Fruit fly (Drosophila melanogaster) whole organism, prepupa: ENCODE measurements around the gene eIF4EHP.

Experiments used
- Blimp-1 ChIP-seq: fragments of 200-800 bp; sonication (Bioruptor generic); optimal IDR thresholded peaks from 3 replicates; lab custom pipeline; 2017; ENCODE audit warnings: missing biosample characterization, missing genetic modification characterization, mild to moderate bottlenecking, moderate library complexity, missing genetic modification reagents
- CG10631 ChIP-seq: fragments of 200-800 bp; sonication (Bioruptor generic); optimal IDR thresholded peaks from 2 replicates; lab custom pipeline; 2016; ENCODE audit warnings: missing biosample characterization, missing genetic modification characterization
- CG10669 ChIP-seq: fragments of 200-800 bp; sonication (Bioruptor generic); optimal IDR thresholded peaks from 3 replicates; lab custom pipeline; 2018; ENCODE audit warnings: missing biosample characterization, mild to moderate bottlenecking, missing genetic modification characterization, moderate library complexity
- CG11294 ChIP-seq: fragments of 200-800 bp; sonication (Bioruptor generic); IDR thresholded peaks from 2 replicates; pipeline ENCODE4 v1.3.6; 2022; ENCODE audit warnings: missing biosample characterization, missing genetic modification characterization
- CG11762 ChIP-seq: fragments of 200-800 bp; sonication (Bioruptor generic); optimal IDR thresholded peaks from 3 replicates; lab custom pipeline; 2016; ENCODE audit warnings: missing biosample characterization, missing genetic modification characterization; ENCODE audit not compliant: insufficient read depth
- CG11902 ChIP-seq: fragments of 200-800 bp; sonication (Bioruptor generic); optimal IDR thresholded peaks from 3 replicates; lab custom pipeline; 2016; ENCODE audit warnings: missing biosample characterization, missing genetic modification characterization
- CG15336 ChIP-seq: fragments of 200-800 bp; sonication (Bioruptor generic); IDR thresholded peaks from 2 replicates; pipeline ENCODE4 v1.3.6; 2022; ENCODE audit warnings: missing biosample characterization, missing genetic modification characterization
- CG1621 ChIP-seq: fragments of 200-800 bp; sonication (Bioruptor generic); optimal IDR thresholded peaks from 3 replicates; lab custom pipeline; 2018; ENCODE audit warnings: missing biosample characterization, mild to moderate bottlenecking, missing genetic modification characterization
- CG16779 ChIP-seq: fragments of 200-800 bp; sonication (Bioruptor generic); optimal IDR thresholded peaks from 3 replicates; lab custom pipeline; 2017; ENCODE audit warnings: missing biosample characterization, mild to moderate bottlenecking, missing genetic modification characterization
- CG3032 ChIP-seq: fragments of 200-800 bp; optimal IDR thresholded peaks from 2 replicates; lab custom pipeline; 2019; ENCODE audit warnings: missing biosample characterization, mild to moderate bottlenecking, missing genetic modification characterization, moderate library complexity
- CG31627 ChIP-seq: fragments of 200-800 bp; sonication (Bioruptor generic); optimal IDR thresholded peaks from 3 replicates; lab custom pipeline; 2016; ENCODE audit warnings: missing biosample characterization, missing genetic modification characterization
- CG34406 ChIP-seq: fragments of 200-800 bp; sonication (Bioruptor generic); optimal IDR thresholded peaks from 3 replicates; lab custom pipeline; 2016; ENCODE audit warnings: missing biosample characterization, missing genetic modification characterization
- CG3919 ChIP-seq: fragments of 200-800 bp; sonication (Bioruptor generic); optimal IDR thresholded peaks from 3 replicates; lab custom pipeline; 2016; ENCODE audit warnings: missing biosample characterization, missing genetic modification characterization
- CG4318 ChIP-seq: fragments of 200-800 bp; sonication (Bioruptor generic); optimal IDR thresholded peaks from 3 replicates; lab custom pipeline; 2017; ENCODE audit warnings: missing biosample characterization, mild to moderate bottlenecking, missing genetic modification characterization
- CG6163 ChIP-seq: fragments of 200-800 bp; sonication (Bioruptor generic); IDR thresholded peaks from 3 replicates; pipeline ENCODE4 v1.3.6; 2022; ENCODE audit warnings: missing biosample characterization, missing genetic modification characterization
- CG6276 ChIP-seq: fragments of 200-800 bp; sonication (Bioruptor generic); optimal IDR thresholded peaks from 2 replicates; lab custom pipeline; 2017; ENCODE audit warnings: missing biosample characterization, mild to moderate bottlenecking, missing genetic modification characterization
- CG6808 ChIP-seq: fragments of 200-800 bp; sonication (Bioruptor generic); optimal IDR thresholded peaks from 3 replicates; lab custom pipeline; 2017; ENCODE audit warnings: missing biosample characterization, missing genetic modification characterization, mild to moderate bottlenecking, moderate library complexity, missing genetic modification reagents
- CG6854 ChIP-seq: fragments of 200-800 bp; sonication (Bioruptor generic); optimal IDR thresholded peaks from 2 replicates; lab custom pipeline; 2017; ENCODE audit warnings: missing biosample characterization, mild to moderate bottlenecking, missing genetic modification characterization
- CG7368 ChIP-seq: fragments of 200-800 bp; sonication (Bioruptor generic); optimal IDR thresholded peaks from 3 replicates; lab custom pipeline; 2016; ENCODE audit warnings: missing biosample characterization, missing genetic modification characterization
- CG8119 ChIP-seq: fragments of 200-800 bp; sonication (Bioruptor generic); IDR thresholded peaks from 3 replicates; pipeline ENCODE4 v1.3.6; 2022; ENCODE audit warnings: missing biosample characterization, missing genetic modification characterization
- CG8319 ChIP-seq: fragments of 200-800 bp; sonication (Bioruptor generic); optimal IDR thresholded peaks from 3 replicates; lab custom pipeline; 2016; ENCODE audit warnings: missing biosample characterization, missing genetic modification characterization
- CG8632 ChIP-seq: fragments of 200-800 bp; sonication (Bioruptor generic); optimal IDR thresholded peaks from 3 replicates; lab custom pipeline; 2016; ENCODE audit warnings: missing biosample characterization, missing genetic modification characterization
- CG9139 ChIP-seq: fragments of 200-800 bp; sonication (Bioruptor generic); optimal IDR thresholded peaks from 3 replicates; lab custom pipeline; 2017; ENCODE audit warnings: missing biosample characterization, mild to moderate bottlenecking, missing genetic modification characterization
- Eip93F ChIP-seq: fragments of 200-800 bp; sonication (Bioruptor generic); optimal IDR thresholded peaks from 2 replicates; lab custom pipeline; 2016; ENCODE audit warnings: missing biosample characterization, mild to moderate bottlenecking, missing genetic modification characterization
- Ets21C ChIP-seq: fragments of 200-800 bp; sonication (Bioruptor generic); optimal IDR thresholded peaks from 3 replicates; lab custom pipeline; 2016; ENCODE audit warnings: missing biosample characterization, missing genetic modification characterization
- Ets96B ChIP-seq: fragments of 200-800 bp; optimal IDR thresholded peaks from 2 replicates; lab custom pipeline; 2019; ENCODE audit warnings: missing biosample characterization, mild to moderate bottlenecking, missing genetic modification characterization, moderate library complexity
- Gug ChIP-seq: fragments of 200-800 bp; sonication (Bioruptor generic); IDR thresholded peaks from 2 replicates; pipeline ENCODE4 v1.3.6; 2022; ENCODE audit warnings: missing biosample characterization, missing genetic modification characterization
- Hr39 ChIP-seq: fragments of 200-800 bp; sonication (Bioruptor generic); optimal IDR thresholded peaks from 2 replicates; lab custom pipeline; 2016; ENCODE audit warnings: missing biosample characterization, missing genetic modification characterization
- Hr4 ChIP-seq: fragments of 200-800 bp; sonication (Bioruptor generic); optimal IDR thresholded peaks from 3 replicates; lab custom pipeline; 2016; ENCODE audit warnings: missing biosample characterization, missing genetic modification characterization
- Met ChIP-seq: fragments of 200-800 bp; sonication (Bioruptor generic); optimal IDR thresholded peaks from 3 replicates; lab custom pipeline; 2016; ENCODE audit warnings: missing biosample characterization, missing genetic modification characterization
- OdsH ChIP-seq: fragments of 200-800 bp; sonication (Bioruptor generic); optimal IDR thresholded peaks from 3 replicates; lab custom pipeline; 2016; ENCODE audit warnings: missing biosample characterization, missing genetic modification characterization
- Smox ChIP-seq: fragments of 200-800 bp; sonication (Bioruptor generic); optimal IDR thresholded peaks from 3 replicates; lab custom pipeline; 2016; ENCODE audit warnings: missing biosample characterization, missing genetic modification characterization
- Sox102F ChIP-seq: fragments of 200-800 bp; sonication (Bioruptor generic); optimal IDR thresholded peaks from 2 replicates; lab custom pipeline; 2016; ENCODE audit warnings: missing biosample characterization, mild to moderate bottlenecking, missing genetic modification characterization
- Sox14 ChIP-seq: fragments of 200-800 bp; sonication (Bioruptor generic); optimal IDR thresholded peaks from 3 replicates; lab custom pipeline; 2016; ENCODE audit warnings: missing biosample characterization, missing genetic modification characterization
- dac ChIP-seq: fragments of 200-800 bp; sonication (Bioruptor generic); optimal IDR thresholded peaks from 2 replicates; lab custom pipeline; 2017; ENCODE audit warnings: missing biosample characterization, mild to moderate bottlenecking, missing genetic modification characterization
- dsx ChIP-seq: fragments of 200-800 bp; optimal IDR thresholded peaks from 3 replicates; lab custom pipeline; 2019; ENCODE audit warnings: missing biosample characterization, mild to moderate bottlenecking, missing genetic modification characterization, moderate library complexity; ENCODE audit not compliant: poor library complexity, severe bottlenecking
- esn ChIP-seq: fragments of 200-800 bp; sonication (Bioruptor generic); optimal IDR thresholded peaks from 2 replicates; lab custom pipeline; 2016; ENCODE audit warnings: missing biosample characterization, mild to moderate bottlenecking, missing genetic modification characterization, moderate library complexity
- fd85E ChIP-seq: fragments of 200-800 bp; sonication (Bioruptor generic); optimal IDR thresholded peaks from 3 replicates; lab custom pipeline; 2016; ENCODE audit warnings: missing biosample characterization, missing genetic modification characterization
- fkh ChIP-seq: fragments of 200-800 bp; sonication (Bioruptor generic); optimal IDR thresholded peaks from 3 replicates; lab custom pipeline; 2017; ENCODE audit warnings: missing biosample characterization, mild to moderate bottlenecking, missing genetic modification characterization, moderate library complexity
- lz ChIP-seq: fragments of 200-800 bp; sonication (Bioruptor generic); optimal IDR thresholded peaks from 3 replicates; lab custom pipeline; 2016; ENCODE audit warnings: missing biosample characterization, missing genetic modification characterization
- net ChIP-seq: fragments of 200-800 bp; sonication (Bioruptor generic); optimal IDR thresholded peaks from 3 replicates; lab custom pipeline; 2016; ENCODE audit warnings: missing biosample characterization, missing genetic modification characterization
- salr ChIP-seq, 2 experiments: fragments of 200-800 bp; sonication (Bioruptor generic); optimal IDR thresholded peaks; 3 replicates each; lab custom pipeline; 2016 to 2018; ENCODE audit warnings: missing biosample characterization in 2 of 2, missing genetic modification characterization in 2 of 2, mild to moderate bottlenecking in 1 of 2
- ss ChIP-seq, 2 experiments: fragments of 200-800 bp; sonication (Bioruptor generic); optimal IDR thresholded peaks; 2 replicates in 1 of 2; 3 replicates in 1 of 2; lab custom pipeline; 2017 to 2018; ENCODE audit warnings: mild to moderate bottlenecking in 2 of 2, missing biosample characterization in 2 of 2, missing genetic modification characterization in 2 of 2, moderate library complexity in 1 of 2
- svp ChIP-seq: fragments of 200-800 bp; sonication (Bioruptor generic); peaks from one replicate; lab custom pipeline; 2016; ENCODE audit warnings: missing biosample characterization, missing genetic modification characterization
- topi ChIP-seq: fragments of 200-800 bp; sonication (Bioruptor generic); optimal IDR thresholded peaks from 3 replicates; lab custom pipeline; 2016; ENCODE audit warnings: missing biosample characterization, missing genetic modification characterization

Gene eIF4EHP

DNA sequence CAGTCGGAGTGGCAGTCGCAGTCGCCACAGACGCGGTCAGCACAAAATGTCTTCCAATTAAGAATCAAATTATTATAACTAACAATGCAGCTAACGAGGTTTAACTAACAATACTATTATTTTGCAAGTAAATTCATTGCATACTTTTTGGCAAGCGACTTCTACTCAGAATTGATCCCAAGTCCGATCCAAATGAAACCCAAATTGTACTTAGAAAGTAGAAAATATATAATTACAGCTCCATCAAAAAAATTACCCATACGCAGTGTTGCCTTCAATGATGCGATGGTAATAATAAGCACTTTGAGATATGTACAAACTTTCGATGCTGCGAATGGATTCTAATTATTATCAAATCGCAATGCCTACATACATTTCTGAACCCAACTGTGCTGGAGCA lies 35.0 kb upstream of the eIF4EHP start (continued):
- TF ChIP-seq CG6808 (GFP tag; lab: Kevin White, UChicago) (peak; percentile 68), Blimp-1 (no peak), OdsH (peak; percentile 57), esn (peak; percentile 59), CG10669 (GFP tag; lab: Kevin White, UChicago) (peak; percentile 46), CG16779 (tag; lab: Kevin White, UChicago) (no peak), CG15336 (GFP tag; lab: Robert Waterston, UW) (peak; percentile 36), fd85E (no peak), Met (GFP tag; lab: Kevin White, UChicago) (peak; percentile 43), CG7368 (GFP tag; lab: Kevin White, UChicago) (peak; percentile 44), Smox (GFP tag; lab: Kevin White, UChicago) (peak; percentile 34), ss (GFP tag; optimal IDR thresholded peaks at IDR 0.05; lab: Kevin White, UChicago) (peak; percentile 36 to 52), fkh (no peak), CG34406 (GFP tag; lab: Kevin White, UChicago) (peak; percentile 10), Ets21C (no peak), dsx (GFP tag; lab: Kevin White, UChicago) (no peak), Sox14 (GFP tag; lab: Kevin White, UChicago) (peak; percentile 68), CG11762 (GFP tag; lab: Kevin White, UChicago) (peak; percentile 22), CG8119 (peak; percentile 64; the same call in 2 of the 3 replicates), CG3919 (GFP tag; lab: Kevin White, UChicago) (peak; percentile 60), Hr4 (GFP tag; lab: Kevin White, UChicago) (peak; percentile 71), Sox102F (no peak), CG3032 (tag; lab: Kevin White, UChicago) (peak; percentile 69), Ets96B (tag; lab: Kevin White, UChicago) (peak; percentile 58), CG6276 (GFP tag; lab: Kevin White, UChicago) (peak; percentile 60)

DNA sequence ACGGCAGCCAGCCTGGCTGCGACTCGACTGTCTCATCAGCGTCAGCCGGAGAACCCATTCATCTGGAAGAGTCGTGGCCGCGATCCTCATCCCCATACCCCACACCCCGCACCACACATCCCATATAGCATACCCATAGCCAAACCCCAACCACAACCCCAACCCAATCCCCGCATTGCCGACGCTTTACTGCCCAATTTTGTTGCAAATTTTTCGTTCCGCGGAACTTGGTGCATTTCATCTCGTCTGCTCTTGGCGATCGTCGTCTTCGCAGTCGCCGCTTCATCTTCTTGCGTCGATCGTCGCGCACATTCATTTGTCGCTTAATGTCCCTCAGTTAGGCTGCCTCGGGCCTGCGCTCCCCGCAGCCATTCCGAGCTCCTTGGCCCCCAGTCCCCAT lies 34.6 kb upstream of the eIF4EHP start:
- TF ChIP-seq Hr39 (GFP tag; lab: Kevin White, UChicago) (no peak), CG8632 (GFP tag; lab: Kevin White, UChicago) (no peak), CG6854 (GFP tag; lab: Kevin White, UChicago) (no peak), CG34406 (GFP tag; lab: Kevin White, UChicago) (no peak), CG7368 (GFP tag; lab: Kevin White, UChicago) (no peak), CG11902 (GFP tag; lab: Kevin White, UChicago) (no peak), dsx (GFP tag; lab: Kevin White, UChicago) (no peak), Sox102F (no peak), CG6163 (GFP tag; lab: Robert Waterston, UW) (no peak), CG9139 (GFP tag; lab: Kevin White, UChicago) (no peak), salr (GFP tag; optimal IDR thresholded peaks at IDR 0.05; lab: Kevin White, UChicago) (no peak), svp (GFP tag; lab: Kevin White, UChicago) (no peak), Met (GFP tag; lab: Kevin White, UChicago) (no peak), Smox (GFP tag; lab: Kevin White, UChicago) (no peak), lz (GFP tag; lab: Kevin White, UChicago) (no peak), CG10631 (no peak), topi (no peak), net (GFP tag; lab: Kevin White, UChicago) (no peak), OdsH (no peak), Ets21C (no peak)

DNA sequence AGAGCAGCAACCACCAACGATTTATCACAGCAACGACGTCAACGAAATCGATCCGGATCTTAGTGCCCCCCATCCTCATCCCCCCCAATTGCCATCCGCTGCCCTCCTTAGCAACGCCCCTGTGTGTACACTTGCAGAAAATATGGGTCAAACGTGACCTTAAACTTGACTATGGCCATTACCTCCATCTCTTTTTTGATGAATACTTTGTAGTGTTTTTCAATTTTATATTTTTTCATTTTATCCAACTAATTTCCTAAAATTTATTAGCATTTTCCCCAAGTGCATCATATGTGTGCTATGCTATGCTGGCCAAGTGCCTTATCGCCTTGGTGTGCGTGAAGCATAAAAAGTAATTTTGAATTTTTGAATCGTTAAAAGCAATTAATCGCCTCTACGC lies 34.2 kb upstream of the eIF4EHP start:
- TF ChIP-seq net (GFP tag; lab: Kevin White, UChicago) = peak; percentile 77
- peak; percentile 68 for TF ChIP-seq CG4318 (GFP tag; lab: Kevin White, UChicago)
- peak; percentile 87 for TF ChIP-seq dsx (GFP tag; lab: Kevin White, UChicago)
- TF ChIP-seq dac (GFP tag; lab: Kevin White, UChicago) = peak; percentile 67
- TF ChIP-seq esn = peak; percentile 87
- peak; percentile 87 for TF ChIP-seq Ets96B (tag; lab: Kevin White, UChicago)
- peak; percentile 70 for TF ChIP-seq CG11294 (GFP tag; lab: Robert Waterston, UW)
- peak; percentile 86 for TF ChIP-seq OdsH
- TF ChIP-seq CG11762 (GFP tag; lab: Kevin White, UChicago) = peak; percentile 80
- TF ChIP-seq Smox (GFP tag; lab: Kevin White, UChicago) = peak; percentile 73
- TF ChIP-seq CG1621 (tag; lab: Kevin White, UChicago) = peak; percentile 84
- TF ChIP-seq topi = peak; percentile 83
- peak; percentile 63 for TF ChIP-seq CG6276 (GFP tag; lab: Kevin White, UChicago)
- TF ChIP-seq CG31627 (GFP tag; lab: Kevin White, UChicago) = peak; percentile 80
- peak; percentile 61 for TF ChIP-seq Gug (GFP tag; lab: Robert Waterston, UW)
- TF ChIP-seq fd85E = peak; percentile 62
- TF ChIP-seq Eip93F (GFP tag; lab: Kevin White, UChicago) = peak; percentile 47
- TF ChIP-seq CG8319 (GFP tag; lab: Kevin White, UChicago) = peak; percentile 82
- TF ChIP-seq ss (GFP tag; optimal IDR thresholded peaks at IDR 0.05; lab: Kevin White, UChicago) = peak; percentile 86 to 92
- peak; percentile 82 for TF ChIP-seq CG9139 (GFP tag; lab: Kevin White, UChicago)
- TF ChIP-seq Ets21C = peak; percentile 66
- peak; percentile 74 for TF ChIP-seq Sox102F
- no peak for TF ChIP-seq fkh
- TF ChIP-seq Met (GFP tag; lab: Kevin White, UChicago) = peak; percentile 85
